Worm (Caenorhabditis elegans) whole organism, young adult: Measurements from ENCODE around the gene ugt-29.

Experiments
- B0019.2 ChIP-seq: fragments of 200-800 bp; sonication (Bioruptor generic); conservative IDR thresholded peaks from 2 replicates; pipeline ENCODE4 v1.3.6; 2022; ENCODE audit warnings: missing genetic modification reagents, missing genetic modification characterization, missing compliant biosample characterization
- B0336.3 ChIP-seq: fragments of 200-800 bp; sonication (Bioruptor generic); IDR thresholded peaks from 2 replicates; pipeline ENCODE4 v1.3.6; 2022; ENCODE audit warnings: missing genetic modification characterization, missing compliant biosample characterization
- C06A6.2 ChIP-seq: fragments of 200-800 bp; sonication (Bioruptor generic); conservative IDR thresholded peaks from 2 replicates; pipeline ENCODE4 v1.3.6; 2022; ENCODE audit warnings: missing genetic modification characterization, missing compliant biosample characterization
- F23B12.7 ChIP-seq: sonication (generic microtip); optimal IDR thresholded peaks from 2 replicates; lab custom pipeline; 2017; ENCODE audit warnings: missing genetic modification characterization, mild to moderate bottlenecking, missing compliant biosample characterization, antibody characterized with exemption, moderate library complexity; ENCODE audit not compliant: insufficient read depth
- F33H1.4 ChIP-seq: fragments of 200-800 bp; sonication (Bioruptor generic); IDR thresholded peaks from 2 replicates; pipeline ENCODE4 v1.3.6; 2022; ENCODE audit warnings: missing genetic modification reagents, missing genetic modification characterization, missing compliant biosample characterization
- F39B2.1 ChIP-seq: fragments of 200-800 bp; sonication (Bioruptor generic); IDR thresholded peaks from 2 replicates; pipeline ENCODE4 v1.3.6; 2022; ENCODE audit warnings: missing genetic modification reagents, missing genetic modification characterization, missing compliant biosample characterization
- F57C9.4 ChIP-seq: sonication (generic microtip); optimal IDR thresholded peaks from 2 replicates; lab custom pipeline; 2017; ENCODE audit warnings: mild to moderate bottlenecking, missing genetic modification characterization, missing compliant biosample characterization
- K11D2.4 ChIP-seq: fragments of 200-800 bp; sonication (Bioruptor generic); IDR thresholded peaks from 2 replicates; pipeline ENCODE4 v1.3.6; 2022; ENCODE audit warnings: missing genetic modification reagents, missing genetic modification characterization, missing compliant biosample characterization
- T07F8.4 ChIP-seq: sonication (generic microtip); optimal IDR thresholded peaks from 2 replicates; lab custom pipeline; 2016; ENCODE audit warnings: mild to moderate bottlenecking, missing genetic modification characterization, moderate library complexity, missing compliant biosample characterization
- T26A5.8 ChIP-seq: sonication (generic microtip); optimal IDR thresholded peaks from 2 replicates; lab custom pipeline; 2016; ENCODE audit warnings: missing genetic modification characterization, missing compliant biosample characterization
- Y53F4B.3 ChIP-seq: fragments of 200-800 bp; sonication (Bioruptor generic); IDR thresholded peaks from 2 replicates; pipeline ENCODE4 v1.3.6; 2022; ENCODE audit warnings: missing genetic modification reagents, missing genetic modification characterization, missing compliant biosample characterization
- Y56A3A.18 ChIP-seq: fragments of 200-800 bp; sonication (Bioruptor generic); IDR thresholded peaks from 2 replicates; pipeline ENCODE4 v1.3.6; 2022; ENCODE audit warnings: missing genetic modification reagents, missing genetic modification characterization, missing compliant biosample characterization
- Y95B8A.8 ChIP-seq: fragments of 200-800 bp; sonication (Bioruptor generic); IDR thresholded peaks from 2 replicates; pipeline ENCODE4 v1.3.6; 2022; ENCODE audit warnings: missing genetic modification reagents, missing genetic modification characterization, missing compliant biosample characterization
- ama-1 ChIP-seq, 3 experiments: fragments of 150-350 bp in 1 of 3; sonication (generic microtip) in 2 of 3; optimal IDR thresholded peaks; 2 replicates each; lab custom pipeline; 2014 to 2018; ENCODE audit warnings: missing biosample characterization in 2 of 3, missing genetic modification characterization in 2 of 3, missing genetic modification reagents in 2 of 3
- atf-7 ChIP-seq: sonication (generic microtip); optimal IDR thresholded peaks from 2 replicates; lab custom pipeline; 2017; ENCODE audit warnings: mild to moderate bottlenecking, missing genetic modification characterization, missing compliant biosample characterization
- ccch-3 ChIP-seq: fragments of 200-800 bp; sonication (Bioruptor generic); optimal IDR thresholded peaks from 2 replicates; lab custom pipeline; 2018; ENCODE audit warnings: mild to moderate bottlenecking, missing genetic modification characterization, missing compliant biosample characterization
- cebp-1 ChIP-seq, 2 experiments: fragments of 200-800 bp in 1 of 2; sonication (Bioruptor generic) in 1 of 2; sonication (generic microtip) in 1 of 2; IDR thresholded peaks in 1 of 2; optimal IDR thresholded peaks in 1 of 2; 2 replicates each; pipeline versions ENCODE4 v1.3.6 to Lab custom; 2017 to 2022; ENCODE audit warnings: missing compliant biosample characterization in 2 of 2, missing genetic modification characterization in 2 of 2, mild to moderate bottlenecking in 1 of 2, missing genetic modification reagents in 1 of 2, moderate library complexity in 1 of 2
- ceh-79 ChIP-seq: sonication (generic microtip); optimal IDR thresholded peaks from 2 replicates; lab custom pipeline; 2017; ENCODE audit warnings: mild to moderate bottlenecking, missing genetic modification characterization, missing compliant biosample characterization
- ceh-91 ChIP-seq: fragments of 200-800 bp; sonication (Bioruptor generic); IDR thresholded peaks from 2 replicates; pipeline ENCODE4 v1.3.6; 2022; ENCODE audit warnings: missing genetic modification reagents, missing genetic modification characterization, missing compliant biosample characterization
- die-1 ChIP-seq: sonication (generic microtip); optimal IDR thresholded peaks from 2 replicates; lab custom pipeline; 2016; ENCODE audit warnings: missing genotype, mild to moderate bottlenecking, missing genetic modification characterization, missing compliant biosample characterization
- dpl-1 ChIP-seq: fragments of 150-350 bp; optimal IDR thresholded peaks from 2 replicates; lab custom pipeline; 2014; ENCODE audit warnings: missing biosample characterization, missing genetic modification reagents, missing genetic modification characterization
- egl-44 ChIP-seq: fragments of 200-800 bp; sonication (Bioruptor generic); IDR thresholded peaks from 2 replicates; pipeline ENCODE4 v1.3.6; 2022; ENCODE audit warnings: missing genetic modification reagents, missing genetic modification characterization, missing compliant biosample characterization
- hlh-26 ChIP-seq: fragments of 200-800 bp; sonication (Bioruptor generic); conservative IDR thresholded peaks from 2 replicates; pipeline ENCODE4 v1.3.6; 2022; ENCODE audit warnings: missing genetic modification reagents, missing genetic modification characterization, missing compliant biosample characterization
- hmg-1.2 ChIP-seq: fragments of 200-800 bp; sonication (Bioruptor generic); IDR thresholded peaks from 2 replicates; pipeline ENCODE4 v1.3.6; 2022; ENCODE audit warnings: missing genetic modification reagents, missing genetic modification characterization, missing compliant biosample characterization
- hmg-20 ChIP-seq: fragments of 200-800 bp; sonication (Bioruptor generic); IDR thresholded peaks from 2 replicates; pipeline ENCODE4 v1.3.6; 2022; ENCODE audit warnings: missing genetic modification reagents, missing genetic modification characterization, missing compliant biosample characterization
- lin-26 ChIP-seq: fragments of 200-800 bp; sonication (Bioruptor generic); IDR thresholded peaks from 2 replicates; pipeline ENCODE4 v1.3.6; 2022; ENCODE audit warnings: missing genetic modification reagents, missing genetic modification characterization, missing compliant biosample characterization
- lin-54 ChIP-seq: fragments of 200-800 bp; sonication (Bioruptor generic); optimal IDR thresholded peaks from 2 replicates; lab custom pipeline; 2018; ENCODE audit warnings: mild to moderate bottlenecking, missing genetic modification characterization, missing compliant biosample characterization
- madf-6 ChIP-seq: fragments of 200-800 bp; sonication (Bioruptor generic); IDR thresholded peaks from 2 replicates; pipeline ENCODE4 v1.3.6; 2022; ENCODE audit warnings: missing genetic modification reagents, missing genetic modification characterization, missing compliant biosample characterization
- madf-8 ChIP-seq: fragments of 200-800 bp; sonication (Bioruptor generic); conservative IDR thresholded peaks from 2 replicates; pipeline ENCODE4 v1.3.6; 2022; ENCODE audit warnings: missing genetic modification reagents, missing genetic modification characterization, missing compliant biosample characterization
- nhr-80 ChIP-seq: sonication (generic microtip); optimal IDR thresholded peaks from 2 replicates; lab custom pipeline; 2016; ENCODE audit warnings: missing genetic modification characterization, missing compliant biosample characterization
- rcor-1 ChIP-seq: fragments of 200-800 bp; sonication (Bioruptor generic); IDR thresholded peaks from 2 replicates; pipeline ENCODE4 v1.3.6; 2022; ENCODE audit warnings: missing genetic modification reagents, missing genetic modification characterization, missing compliant biosample characterization
- sea-2 ChIP-seq: fragments of 200-800 bp; sonication (Bioruptor generic); IDR thresholded peaks from 2 replicates; pipeline ENCODE4 v1.3.6; 2022; ENCODE audit warnings: missing genetic modification characterization, missing compliant biosample characterization
- unc-130 ChIP-seq: sonication (generic microtip); optimal IDR thresholded peaks from 2 replicates; lab custom pipeline; 2016; ENCODE audit warnings: missing genetic modification reagents, missing genetic modification characterization, missing compliant biosample characterization
- unc-62 ChIP-seq: fragments of 150-350 bp; optimal IDR thresholded peaks from 2 replicates; lab custom pipeline; 2014; ENCODE audit warnings: missing biosample characterization, missing genetic modification reagents, missing genetic modification characterization
- xnd-1 ChIP-seq: sonication (generic microtip); optimal IDR thresholded peaks from 2 replicates; lab custom pipeline; 2016; ENCODE audit warnings: missing genotype, missing genetic modification reagents, missing genetic modification characterization, missing compliant biosample characterization
- ztf-22 ChIP-seq: fragments of 200-800 bp; sonication (Bioruptor generic); optimal IDR thresholded peaks from 2 replicates; lab custom pipeline; 2018; ENCODE audit warnings: mild to moderate bottlenecking, missing genetic modification characterization, moderate library complexity, missing compliant biosample characterization
- ztf-6 ChIP-seq: fragments of 200-800 bp; sonication (Bioruptor generic); IDR thresholded peaks from 2 replicates; pipeline ENCODE4 v1.3.6; 2022; ENCODE audit warnings: missing genetic modification reagents, missing genetic modification characterization, missing compliant biosample characterization

The ugt-29 gene

ce11 chrV:699489-700129 is at the start of gene ugt-29, which contains the start of gene srx-5:
TSS of gene ugt-29 (minus strand) at chrV:699589.
TSS of gene srx-5 (plus strand) at chrV:700079.
- TF ChIP-seq nhr-80 (tag; lab: Kevin White, UChicago), result peak; percentile 39
- TF ChIP-seq F39B2.1, result no peak
- no peak for TF ChIP-seq T26A5.8 (tag; lab: Kevin White, UChicago)
- no peak for TF ChIP-seq unc-130 (GFP tag; lab: Kevin White, UChicago)

- no peak for TF ChIP-seq lin-26 (GFP tag; lab: Robert Waterston, UW)
- no peak for TF ChIP-seq T07F8.4 (tag; lab: Kevin White, UChicago)
- no peak for TF ChIP-seq Y53F4B.3 (GFP tag; lab: Robert Waterston, UW)
- no peak for TF ChIP-seq ztf-6 (GFP tag; lab: Robert Waterston, UW)
- TF ChIP-seq hmg-1.2 (GFP tag; lab: Robert Waterston, UW), result no peak
- TF ChIP-seq egl-44 (GFP tag; lab: Robert Waterston, UW), result no peak
- no peak for TF ChIP-seq unc-130 (GFP tag; lab: Kevin White, UChicago)
- no peak for TF ChIP-seq madf-8
- no peak for TF ChIP-seq madf-6 (GFP tag; lab: Robert Waterston, UW)
- no peak for TF ChIP-seq atf-7 (tag; lab: Kevin White, UChicago)
- no peak for TF ChIP-seq ceh-79
- TF ChIP-seq B0019.2 (GFP tag; lab: Robert Waterston, UW), result no peak
- TF ChIP-seq xnd-1, result no peak
- no peak for TF ChIP-seq hmg-20 (GFP tag; lab: Robert Waterston, UW)
- no peak for TF ChIP-seq lin-54 (GFP tag; lab: Kevin White, UChicago)
- no peak for TF ChIP-seq dpl-1
- no peak for TF ChIP-seq hlh-26
- TF ChIP-seq sea-2 (GFP tag; lab: Robert Waterston, UW), result no peak
- TF ChIP-seq die-1 (tag; lab: Kevin White, UChicago), result no peak
- no peak for TF ChIP-seq F33H1.4 (GFP tag; lab: Robert Waterston, UW)
- TF ChIP-seq, all 124 proteins: peak for 0
These were observed 48.7 kb upstream of the ugt-29 start, which contains the start of gene sri-4 for ce11 chrV:748044-748443. TSS of gene sri-4 (plus strand) at chrV:748344.

- TF ChIP-seq F57C9.4 (tag; lab: Kevin White, UChicago), result no peak
These were observed 44.0 kb upstream of the ugt-29 start, which contains the start of gene str-134 for ce11 chrV:743348-743747. TSS of gene str-134 (plus strand) at chrV:743648.

- TF ChIP-seq unc-62 (GFP tag; lab: Kevin White, UChicago), result no peak
- no peak for TF ChIP-seq ceh-91 (GFP tag; lab: Robert Waterston, UW)
- no peak for TF ChIP-seq Y56A3A.18
- TF ChIP-seq ama-1 (optimal IDR thresholded peaks at IDR 0.05; lab: Kevin White, UChicago), result no peak
- no peak for TF ChIP-seq ama-1 (GFP tag; optimal IDR thresholded peaks at IDR 0.05; lab: Kevin White, UChicago)
- no peak for TF ChIP-seq Y95B8A.8 (GFP tag; lab: Robert Waterston, UW)
- no peak for TF ChIP-seq F23B12.7 (tag; lab: Kevin White, UChicago)
- no peak for TF ChIP-seq dpl-1
- TF ChIP-seq ztf-22 (GFP tag; lab: Kevin White, UChicago), result no peak
- TF ChIP-seq K11D2.4, result no peak
- TF ChIP-seq C06A6.2 (GFP tag; lab: Robert Waterston, UW), result no peak
- no peak for TF ChIP-seq rcor-1 (GFP tag; lab: Robert Waterston, UW)
- no peak for TF ChIP-seq ccch-3 (GFP tag; lab: Kevin White, UChicago)
- no peak for TF ChIP-seq cebp-1 (GFP tag; IDR thresholded peaks at IDR 0.05; lab: Robert Waterston, UW)
- no peak for TF ChIP-seq cebp-1 (tag; optimal IDR thresholded peaks at IDR 0.05; lab: Kevin White, UChicago)
- no peak for TF ChIP-seq B0336.3 (GFP tag; lab: Robert Waterston, UW)
These were observed 42.4 kb upstream of the ugt-29 start, which contains the start of gene C05E4.7 for ce11 chrV:741820-742219. TSS of gene C05E4.7 (plus strand) at chrV:742120.
